Worm (Caenorhabditis elegans) whole organism, L4/young adult: Measurements from ENCODE around the gene srz-59.

Experiments used
- W03F9.2 ChIP-seq: fragments of 150-350 bp; optimal IDR thresholded peaks from 2 replicates; lab custom pipeline; 2014; ENCODE audit warnings: missing biosample characterization, missing genetic modification characterization
- dao-5 ChIP-seq: sonication (generic microtip); optimal IDR thresholded peaks from 2 replicates; lab custom pipeline; 2016; ENCODE audit warnings: missing genotype, missing genetic modification characterization, moderate library complexity, missing compliant biosample characterization
- him-1 ChIP-seq: sonication (generic microtip); optimal IDR thresholded peaks from 2 replicates; lab custom pipeline; 2016; ENCODE audit warnings: missing genotype, missing genetic modification reagents, missing genetic modification characterization, missing compliant biosample characterization

The srz-59 gene

DNA sequence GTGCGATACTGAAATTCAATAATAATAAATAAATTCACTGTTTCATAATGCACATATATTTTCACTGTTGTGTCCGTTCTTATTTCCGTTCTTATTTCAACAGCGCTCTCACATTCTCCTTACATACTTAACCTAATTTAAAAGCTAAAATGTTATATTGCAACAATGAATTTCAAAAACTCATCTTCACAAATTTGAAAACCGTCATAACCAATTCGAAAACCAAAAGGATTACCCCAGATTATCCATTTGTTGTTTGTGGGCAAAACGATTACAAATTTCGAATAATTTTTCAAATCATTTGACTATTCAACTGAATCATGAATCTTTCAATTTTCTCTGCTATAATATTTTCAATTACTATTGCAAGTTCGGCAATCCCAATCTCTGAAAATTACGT lies 40.3 kb downstream of the srz-59 start, which contains the start of gene R05A10.4:
TSS of gene R05A10.4 (plus strand) at position 301 of the 400 bp plus-strand sequence.
- no peak for TF ChIP-seq dao-5 (tag; lab: Kevin White, UChicago)
- no peak for TF ChIP-seq W03F9.2
- no peak for TF ChIP-seq him-1 (tag; lab: Kevin White, UChicago)

DNA sequence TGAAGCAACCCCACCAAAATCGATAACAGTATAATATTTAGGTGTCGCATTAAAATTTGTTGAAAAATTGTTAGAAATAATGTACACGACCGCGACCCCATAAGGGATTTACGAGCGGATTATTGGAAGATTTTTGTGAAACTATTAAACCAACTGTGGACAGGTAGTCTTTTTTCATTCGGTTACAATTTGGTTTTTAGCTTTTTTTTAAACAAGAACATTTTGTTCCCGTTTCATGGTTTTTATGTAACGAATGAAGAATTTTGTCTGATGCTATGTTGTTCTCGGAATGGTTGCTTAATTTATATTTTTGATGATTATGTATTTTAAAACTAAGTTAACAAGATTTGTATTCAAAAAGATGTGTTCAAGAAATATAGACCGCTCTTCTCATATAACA lies 44.5 kb downstream of the srz-59 start, which contains the start of gene R05A10.3:
TSS of gene R05A10.3 (minus strand) at position 101 of the 400 bp plus-strand sequence.
- TF ChIP-seq him-1 (tag; lab: Kevin White, UChicago) (no peak), dao-5 (tag; lab: Kevin White, UChicago) (no peak), W03F9.2 (no peak)

DNA sequence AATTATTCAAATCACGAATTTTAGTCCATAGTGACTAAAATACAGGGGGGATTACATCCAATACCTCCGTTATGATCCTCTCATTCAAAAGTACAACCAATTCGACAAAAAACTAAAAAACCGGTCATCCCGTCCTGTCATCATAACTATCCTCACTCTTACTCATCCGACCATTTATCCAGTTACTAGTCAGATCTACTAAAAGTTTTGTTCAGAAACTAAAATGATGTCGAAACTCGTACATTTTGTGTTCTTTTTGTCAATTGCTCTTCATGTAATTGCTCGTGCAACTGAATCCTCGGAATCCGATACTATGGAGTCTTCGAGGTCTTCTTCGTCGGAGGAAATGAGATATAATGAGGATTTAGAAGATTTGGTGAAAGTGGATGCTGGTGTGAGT lies 45.2 kb downstream of the srz-59 start, which contains the start of gene R05A10.2:
TSS of gene R05A10.2 (plus strand) at position 214 of the 400 bp plus-strand sequence.
- TF ChIP-seq dao-5 (tag; lab: Kevin White, UChicago) (no peak), him-1 (tag; lab: Kevin White, UChicago) (no peak), W03F9.2 (no peak)

DNA sequence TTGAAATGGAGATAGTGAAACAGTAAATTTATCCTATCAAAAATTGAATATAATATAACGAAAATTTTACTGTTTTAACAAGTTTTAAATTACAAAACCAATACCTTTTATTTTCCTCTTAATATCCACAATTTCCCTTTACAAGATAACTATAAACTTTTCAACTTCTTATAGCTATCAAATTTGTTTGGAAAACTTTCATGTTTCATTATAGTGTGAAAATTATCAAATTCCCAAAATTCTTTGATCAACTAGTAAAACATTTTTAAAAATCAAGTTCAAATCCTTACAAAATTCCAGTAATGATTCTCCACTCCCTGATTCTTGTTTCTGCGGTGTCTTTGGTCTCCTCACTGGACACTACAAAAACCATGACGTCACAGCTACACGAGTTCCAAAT lies 50.2 kb downstream of the srz-59 start, which contains the start of gene R05A10.1:
TSS of gene R05A10.1 (plus strand) at position 301 of the 400 bp plus-strand sequence.
- TF ChIP-seq him-1 (tag; lab: Kevin White, UChicago): no peak
- no peak for TF ChIP-seq dao-5 (tag; lab: Kevin White, UChicago)
- no peak for TF ChIP-seq W03F9.2
